Fruit fly (Drosophila melanogaster) whole organism, embryonic: ENCODE measurements around the gene Indy.

Source experiments
- Aef1 ChIP-seq: fragments of 200-800 bp; sonication (Bioruptor generic); IDR thresholded peaks from 3 replicates; pipeline ENCODE4 v1.3.6; 2022; ENCODE audit warnings: missing biosample characterization, missing genetic modification characterization
- CG11723 ChIP-seq: fragments of 200-800 bp; sonication (Bioruptor generic); optimal IDR thresholded peaks from 2 replicates; lab custom pipeline; 2017; ENCODE audit warnings: missing biosample characterization, mild to moderate bottlenecking, missing genetic modification characterization
- CG12071 ChIP-seq: fragments of 200-800 bp; sonication (Bioruptor generic); optimal IDR thresholded peaks from 3 replicates; lab custom pipeline; 2018; ENCODE audit warnings: missing biosample characterization, mild to moderate bottlenecking, missing genetic modification characterization
- CG12299 ChIP-seq: fragments of 200-800 bp; sonication (Bioruptor generic); optimal IDR thresholded peaks from 2 replicates; lab custom pipeline; 2018; ENCODE audit warnings: missing biosample characterization, mild to moderate bottlenecking, missing genetic modification characterization
- CG13123 ChIP-seq: fragments of 200-800 bp; sonication (Bioruptor generic); optimal IDR thresholded peaks from 2 replicates; lab custom pipeline; 2016; ENCODE audit warnings: missing biosample characterization, missing genetic modification characterization
- CG1529 ChIP-seq: fragments of 200-800 bp; sonication (Bioruptor generic); optimal IDR thresholded peaks from 3 replicates; lab custom pipeline; 2018; ENCODE audit warnings: missing biosample characterization, missing genetic modification characterization
- CG30020 ChIP-seq: fragments of 200-800 bp; optimal IDR thresholded peaks from 2 replicates; lab custom pipeline; 2019; ENCODE audit warnings: missing biosample characterization, mild to moderate bottlenecking, missing genetic modification characterization, moderate library complexity
- CG30431 ChIP-seq: fragments of 200-800 bp; sonication (Bioruptor generic); optimal IDR thresholded peaks from 2 replicates; lab custom pipeline; 2017; ENCODE audit warnings: missing biosample characterization, missing genetic modification characterization
- CG3065 ChIP-seq: fragments of 200-800 bp; sonication (Bioruptor generic); optimal IDR thresholded peaks from 2 replicates; lab custom pipeline; 2016; ENCODE audit warnings: missing biosample characterization, missing genetic modification characterization
- CG31388 ChIP-seq: fragments of 200-800 bp; sonication (Bioruptor generic); optimal IDR thresholded peaks from 2 replicates; lab custom pipeline; 2016; ENCODE audit warnings: missing biosample characterization, missing genetic modification characterization
- CG31441 ChIP-seq: fragments of 200-800 bp; sonication (Bioruptor generic); IDR thresholded peaks from 2 replicates; pipeline ENCODE4 v1.3.6; 2022; ENCODE audit warnings: missing biosample characterization, missing genetic modification characterization
- CG32532 ChIP-seq: fragments of 200-800 bp; sonication (Bioruptor generic); IDR thresholded peaks from 2 replicates; pipeline ENCODE4 v1.3.6; 2022; ENCODE audit warnings: missing biosample characterization, missing genetic modification characterization
- CG3847 ChIP-seq: fragments of 200-800 bp; sonication (Bioruptor generic); IDR thresholded peaks from 2 replicates; pipeline ENCODE4 v1.3.6; 2022; ENCODE audit warnings: missing biosample characterization, missing genetic modification characterization
- CG6654 ChIP-seq: fragments of 200-800 bp; sonication (Bioruptor generic); optimal IDR thresholded peaks from 2 replicates; lab custom pipeline; 2017; ENCODE audit warnings: missing biosample characterization, mild to moderate bottlenecking, missing genetic modification characterization
- CG8359 ChIP-seq: fragments of 200-800 bp; sonication (Bioruptor generic); optimal IDR thresholded peaks from 2 replicates; lab custom pipeline; 2017; ENCODE audit warnings: missing biosample characterization, mild to moderate bottlenecking, missing genetic modification characterization, borderline replicate concordance
- CG8388 ChIP-seq: fragments of 200-800 bp; sonication (Bioruptor generic); optimal IDR thresholded peaks from 2 replicates; lab custom pipeline; 2019; ENCODE audit warnings: missing biosample characterization, mild to moderate bottlenecking, missing genetic modification characterization, moderate library complexity
- CG8478 ChIP-seq: fragments of >200 bp; optimal IDR thresholded peaks from 2 replicates; lab custom pipeline; 2018
- CG8944 ChIP-seq: fragments of 200-800 bp; sonication (Bioruptor generic); optimal IDR thresholded peaks from 3 replicates; lab custom pipeline; 2016; ENCODE audit warnings: missing biosample characterization, missing genetic modification characterization
- Chrac-16 ChIP-seq: fragments of 200-800 bp; sonication (Bioruptor generic); optimal IDR thresholded peaks from 3 replicates; lab custom pipeline; 2016; ENCODE audit warnings: missing biosample characterization, missing genetic modification characterization
- Dek ChIP-seq: fragments of 200-800 bp; sonication (Bioruptor generic); optimal IDR thresholded peaks from 3 replicates; lab custom pipeline; 2019; ENCODE audit warnings: missing biosample characterization, mild to moderate bottlenecking, missing genetic modification characterization, moderate library complexity
- Dfd ChIP-seq, 2 experiments: fragments of >200 bp; optimal IDR thresholded peaks; 2 replicates each; lab custom pipeline; 2017; ENCODE audit warnings: missing biosample characterization in 2 of 2, missing genetic modification characterization in 2 of 2
- Dip3 ChIP-seq: fragments of 200-800 bp; sonication (Bioruptor generic); optimal IDR thresholded peaks from 3 replicates; lab custom pipeline; 2016; ENCODE audit warnings: missing biosample characterization, missing genetic modification characterization
- Doc2 ChIP-seq: fragments of 200-800 bp; sonication (Bioruptor generic); IDR thresholded peaks from 2 replicates; pipeline ENCODE4 v1.3.6; 2022; ENCODE audit warnings: missing biosample characterization, missing genetic modification characterization
- Drgx ChIP-seq: fragments of 200-800 bp; sonication (Bioruptor generic); IDR thresholded peaks from 2 replicates; pipeline ENCODE4 v1.3.6; 2022; ENCODE audit warnings: missing biosample characterization, missing genetic modification characterization
- ERR ChIP-seq: fragments of 200-800 bp; sonication (Bioruptor generic); optimal IDR thresholded peaks from 2 replicates; lab custom pipeline; 2016; ENCODE audit warnings: missing biosample characterization, missing genetic modification characterization
- Ets65A ChIP-seq: fragments of 200-800 bp; sonication (Bioruptor generic); peaks from one replicate; lab custom pipeline; 2016; ENCODE audit warnings: missing biosample characterization, missing genetic modification characterization
- Hr39 ChIP-seq: fragments of >200 bp; optimal IDR thresholded peaks from 2 replicates; lab custom pipeline; 2017
- Hr51 ChIP-seq, 2 experiments: fragments of 200-800 bp; sonication (Bioruptor generic); optimal IDR thresholded peaks; 2 replicates in 1 of 2; 3 replicates in 1 of 2; lab custom pipeline; 2016 to 2018; ENCODE audit warnings: missing biosample characterization in 2 of 2, missing genetic modification characterization in 2 of 2, mild to moderate bottlenecking in 1 of 2, moderate library complexity in 1 of 2
- Nf-YA ChIP-seq: fragments of 200-800 bp; sonication (Bioruptor generic); IDR thresholded peaks from 2 replicates; pipeline ENCODE4 v1.3.6; 2022; ENCODE audit warnings: missing biosample characterization, missing genetic modification characterization
- Nf-YC ChIP-seq: fragments of 200-800 bp; optimal IDR thresholded peaks from 3 replicates; lab custom pipeline; 2019; ENCODE audit warnings: missing biosample characterization, mild to moderate bottlenecking, missing genetic modification characterization, moderate library complexity
- Oaz ChIP-seq: fragments of 200-800 bp; sonication (Bioruptor generic); IDR thresholded peaks from 2 replicates; pipeline ENCODE4 v1.3.6; 2022; ENCODE audit warnings: missing biosample characterization, missing genetic modification characterization
- Six4 ChIP-seq: fragments of 200-800 bp; sonication (Bioruptor generic); optimal IDR thresholded peaks from 2 replicates; lab custom pipeline; 2016; ENCODE audit warnings: missing biosample characterization, missing genetic modification characterization
- Sox102F ChIP-seq: fragments of 200-800 bp; sonication (Bioruptor generic); optimal IDR thresholded peaks from 2 replicates; lab custom pipeline; 2018; ENCODE audit warnings: missing biosample characterization, mild to moderate bottlenecking, missing genetic modification characterization, moderate library complexity
- Spps ChIP-seq: fragments of 200-800 bp; sonication (Bioruptor generic); optimal IDR thresholded peaks from 2 replicates; lab custom pipeline; 2018; ENCODE audit warnings: missing biosample characterization, mild to moderate bottlenecking, missing genetic modification characterization
- Xrp1 ChIP-seq: fragments of 200-800 bp; sonication (Bioruptor generic); IDR thresholded peaks from 2 replicates; pipeline ENCODE4 v1.3.6; 2022; ENCODE audit warnings: missing biosample characterization, missing genetic modification characterization
- ase ChIP-seq: fragments of 200-800 bp; sonication (Bioruptor generic); IDR thresholded peaks from 3 replicates; pipeline ENCODE4 v1.3.6; 2022; ENCODE audit warnings: missing biosample characterization, missing genetic modification characterization
- bcd ChIP-seq: fragments of 200-800 bp; sonication (Bioruptor generic); optimal IDR thresholded peaks from 2 replicates; lab custom pipeline; 2017; ENCODE audit warnings: missing biosample characterization, mild to moderate bottlenecking, missing genetic modification characterization
- grn ChIP-seq: fragments of 200-800 bp; sonication (Bioruptor generic); optimal IDR thresholded peaks from 3 replicates; lab custom pipeline; 2017; ENCODE audit warnings: missing biosample characterization, missing genetic modification characterization
- hth ChIP-seq: fragments of >200 bp; optimal IDR thresholded peaks from 2 replicates; lab custom pipeline; 2017; ENCODE audit warnings: inconsistent platforms
- jumu ChIP-seq: fragments of 200-800 bp; sonication (Bioruptor generic); optimal IDR thresholded peaks from 3 replicates; lab custom pipeline; 2016; ENCODE audit warnings: missing biosample characterization, missing genetic modification characterization
- kni ChIP-seq: fragments of 200-800 bp; sonication (Bioruptor generic); optimal IDR thresholded peaks from 3 replicates; lab custom pipeline; 2017; ENCODE audit warnings: mild to moderate bottlenecking, missing biosample characterization, missing genetic modification reagents, missing genetic modification characterization
- luna ChIP-seq: fragments of 200-800 bp; sonication (Bioruptor generic); optimal IDR thresholded peaks from 2 replicates; lab custom pipeline; 2016; ENCODE audit warnings: missing biosample characterization, missing genetic modification characterization
- nmo ChIP-seq: fragments of 200-800 bp; sonication (Bioruptor generic); optimal IDR thresholded peaks from 2 replicates; lab custom pipeline; 2018; ENCODE audit warnings: missing biosample characterization, mild to moderate bottlenecking, missing genetic modification characterization, moderate library complexity
- pan ChIP-seq, 4 experiments: fragments of >200 bp in 3 of 4; fragments of 200-800 bp in 1 of 4; sonication (Bioruptor generic) in 1 of 4; optimal IDR thresholded peaks in 3 of 4; IDR thresholded peaks in 1 of 4; 2 replicates each; pipeline versions ENCODE4 v1.3.6 to Lab custom; 2017 to 2022; ENCODE audit warnings: missing biosample characterization in 2 of 4, missing genetic modification characterization in 2 of 4, mixed read lengths in 1 of 4
- salm ChIP-seq: fragments of 200-800 bp; sonication (Bioruptor generic); optimal IDR thresholded peaks from 2 replicates; lab custom pipeline; 2018; ENCODE audit warnings: missing biosample characterization, mild to moderate bottlenecking, missing genetic modification characterization
- scrt ChIP-seq: fragments of 200-800 bp; sonication (Bioruptor generic); optimal IDR thresholded peaks from 2 replicates; lab custom pipeline; 2018; ENCODE audit warnings: missing biosample characterization, mild to moderate bottlenecking, missing genetic modification characterization, moderate library complexity
- sd ChIP-seq: fragments of 200-800 bp; sonication (Bioruptor generic); optimal IDR thresholded peaks from 3 replicates; lab custom pipeline; 2018; ENCODE audit warnings: missing biosample characterization, mild to moderate bottlenecking, missing genetic modification characterization, moderate library complexity
- so ChIP-seq: fragments of 200-800 bp; sonication (Bioruptor generic); IDR thresholded peaks from 3 replicates; pipeline ENCODE4 v1.3.6; 2022; ENCODE audit warnings: missing biosample characterization, missing genetic modification characterization
- sob ChIP-seq: fragments of 200-800 bp; sonication (Bioruptor generic); IDR thresholded peaks from 2 replicates; pipeline ENCODE4 v1.3.6; 2022; ENCODE audit warnings: missing biosample characterization, missing genetic modification characterization
- ssp ChIP-seq: fragments of 200-800 bp; sonication (Bioruptor generic); IDR thresholded peaks from 2 replicates; pipeline ENCODE4 v1.3.6; 2022; ENCODE audit warnings: missing biosample characterization, missing genetic modification characterization
- wdn ChIP-seq: fragments of 200-800 bp; sonication (Bioruptor generic); IDR thresholded peaks from 2 replicates; pipeline ENCODE4 v1.3.6; 2022; ENCODE audit warnings: missing biosample characterization, missing genetic modification characterization

Gene Indy

dm6 chr3L:18822450-18823220 lies 23.4 kb downstream of the Indy start, which contains the start of gene Cat (continued):
- TF ChIP-seq CG30431 (GFP tag; lab: Kevin White, UChicago) (no peak), CG12299 (tag; lab: Kevin White, UChicago) (peak; percentile 18), CG30020 (tag; lab: Kevin White, UChicago) (peak; percentile 35), wdn (GFP tag; lab: Robert Waterston, UW) (no peak), salm (tag; lab: Kevin White, UChicago) (no peak), CG3065 (GFP tag; lab: Kevin White, UChicago) (no peak), jumu (GFP tag; lab: Kevin White, UChicago) (no peak), Aef1 (peak; percentile 82), CG8388 (GFP tag; lab: Kevin White, UChicago) (no peak), CG13123 (GFP tag; lab: Kevin White, UChicago) (no peak), CG11723 (GFP tag; lab: Kevin White, UChicago) (no peak), Nf-YA (GFP tag; lab: Robert Waterston, UW) (no peak), so (GFP tag; lab: Robert Waterston, UW) (no peak), Sox102F (no peak), Dfd (GFP tag; optimal IDR thresholded peaks at IDR 0.05; lab: Kevin White, UChicago) (no peak), Hr51 (GFP tag; optimal IDR thresholded peaks at IDR 0.05; lab: Kevin White, UChicago) (peak in 1 of 2 experiments; percentile 21), Ets65A (GFP tag; lab: Kevin White, UChicago) (no peak), ERR (GFP tag; lab: Kevin White, UChicago) (no peak), Doc2 (GFP tag; lab: Robert Waterston, UW) (no peak), CG8944 (GFP tag; lab: Kevin White, UChicago) (no peak), grn (GFP tag; lab: Kevin White, UChicago) (no peak), Oaz (GFP tag; lab: Robert Waterston, UW) (no peak), ssp (no peak), Drgx (GFP tag; lab: Robert Waterston, UW) (peak; percentile 99), CG6654 (GFP tag; lab: Kevin White, UChicago) (no peak), kni (peak; percentile 17), bcd (GFP tag; lab: Kevin White, UChicago) (no peak), Chrac-16 (peak; percentile 27), CG8359 (no peak), pan (optimal IDR thresholded peaks at IDR 0.05; lab: Kevin White, UChicago) (no peak), pan (GFP tag; optimal IDR thresholded peaks at IDR 0.05 in 1 of 2, IDR thresholded peaks at IDR 0.05 in 1 of 2) (peak in 1 of 2 experiments; percentile 37), Six4 (no peak), nmo (GFP tag; lab: Kevin White, UChicago) (peak; percentile 45), ase (GFP tag; lab: Robert Waterston, UW) (no peak), CG31388 (no peak), CG31441 (GFP tag; lab: Robert Waterston, UW) (0 out of 2 replicates have a peak, but pooled peaks have one; percentile 26), luna (GFP tag; lab: Kevin White, UChicago) (no peak), Dip3 (no peak), CG12071 (no peak), sob (GFP tag; lab: Robert Waterston, UW) (peak; percentile 60; the same call in 1 of the 2 replicates), sd (tag; lab: Kevin White, UChicago) (peak; percentile 22), Nf-YC (tag; lab: Kevin White, UChicago) (peak; percentile 54), CG1529 (GFP tag; lab: Kevin White, UChicago) (no peak), scrt (peak; percentile 80), CG3847 (GFP tag; lab: Robert Waterston, UW) (no peak), Dek (tag; lab: Kevin White, UChicago) (peak; percentile 38), hth (lab: Kevin White, UChicago) (no peak), Xrp1 (GFP tag; lab: Robert Waterston, UW) (peak; percentile 57; the same call in 1 of the 2 replicates), CG8478 (lab: Kevin White, UChicago) (no peak), Hr39 (no peak), CG32532 (GFP tag; lab: Robert Waterston, UW) (0 out of 2 replicates have a peak, but pooled peaks have one; percentile 19), Spps (no peak)
